Fruit fly (Drosophila melanogaster) whole organism, embryonic: ENCODE data around the gene Rab39.

Experiments
- Atf-2 ChIP-seq: fragments of 200-800 bp; sonication (Bioruptor generic); optimal IDR thresholded peaks from 2 replicates; lab custom pipeline; 2016; ENCODE audit warnings: missing biosample characterization, missing genetic modification characterization
- CG10431 ChIP-seq: fragments of 200-800 bp; sonication (Bioruptor generic); optimal IDR thresholded peaks from 3 replicates; lab custom pipeline; 2018; ENCODE audit warnings: missing biosample characterization, mild to moderate bottlenecking, missing genetic modification characterization
- CG11696 ChIP-seq: fragments of 200-800 bp; sonication (Bioruptor generic); IDR thresholded peaks from 2 replicates; pipeline ENCODE4 v1.3.6; 2022; ENCODE audit warnings: missing biosample characterization, missing genetic modification characterization
- CG12071 ChIP-seq: fragments of 200-800 bp; sonication (Bioruptor generic); optimal IDR thresholded peaks from 3 replicates; lab custom pipeline; 2018; ENCODE audit warnings: missing biosample characterization, mild to moderate bottlenecking, missing genetic modification characterization
- CG13424 ChIP-seq: fragments of 200-800 bp; sonication (Bioruptor generic); optimal IDR thresholded peaks from 2 replicates; lab custom pipeline; 2019; ENCODE audit warnings: missing biosample characterization, mild to moderate bottlenecking, missing genetic modification characterization, moderate library complexity
- CG13775 ChIP-seq: fragments of 200-800 bp; sonication (Bioruptor generic); optimal IDR thresholded peaks from 3 replicates; lab custom pipeline; 2017; ENCODE audit warnings: missing biosample characterization, mild to moderate bottlenecking, missing genetic modification characterization
- CG14441 ChIP-seq: fragments of 200-800 bp; sonication (Bioruptor generic); IDR thresholded peaks from 2 replicates; pipeline ENCODE4 v1.3.6; 2022; ENCODE audit warnings: missing biosample characterization, missing genetic modification characterization
- CG16815 ChIP-seq: fragments of 200-800 bp; sonication (Bioruptor generic); optimal IDR thresholded peaks from 3 replicates; lab custom pipeline; 2017; ENCODE audit warnings: missing biosample characterization, mild to moderate bottlenecking, missing genetic modification characterization
- CG17829 ChIP-seq: fragments of 200-800 bp; optimal IDR thresholded peaks from 2 replicates; lab custom pipeline; 2019; ENCODE audit warnings: missing biosample characterization, mild to moderate bottlenecking, missing genetic modification characterization, moderate library complexity
- CG1792 ChIP-seq: fragments of 200-800 bp; sonication (Bioruptor generic); optimal IDR thresholded peaks from 2 replicates; lab custom pipeline; 2016; ENCODE audit warnings: missing biosample characterization, missing genetic modification characterization
- CG1832 ChIP-seq: fragments of 200-800 bp; sonication (Bioruptor generic); optimal IDR thresholded peaks from 2 replicates; lab custom pipeline; 2017; ENCODE audit warnings: missing biosample characterization, mild to moderate bottlenecking, missing genetic modification characterization, inconsistent platforms
- CG31441 ChIP-seq: fragments of 200-800 bp; sonication (Bioruptor generic); IDR thresholded peaks from 2 replicates; pipeline ENCODE4 v1.3.6; 2022; ENCODE audit warnings: missing biosample characterization, missing genetic modification characterization
- CG32532 ChIP-seq: fragments of 200-800 bp; sonication (Bioruptor generic); IDR thresholded peaks from 2 replicates; pipeline ENCODE4 v1.3.6; 2022; ENCODE audit warnings: missing biosample characterization, missing genetic modification characterization
- CG32772 ChIP-seq: fragments of 200-800 bp; sonication (Bioruptor generic); IDR thresholded peaks from 2 replicates; pipeline ENCODE4 v1.3.6; 2022; ENCODE audit warnings: missing biosample characterization, missing genetic modification characterization
- CG33557 ChIP-seq: fragments of 200-800 bp; sonication (Bioruptor generic); optimal IDR thresholded peaks from 2 replicates; lab custom pipeline; 2019; ENCODE audit warnings: missing biosample characterization, mild to moderate bottlenecking, missing genetic modification characterization, moderate library complexity
- CG34422 ChIP-seq: fragments of 200-800 bp; sonication (Bioruptor generic); IDR thresholded peaks from 3 replicates; pipeline ENCODE4 v1.3.6; 2022; ENCODE audit warnings: missing biosample characterization, missing genetic modification characterization
- CG4360 ChIP-seq: fragments of 200-800 bp; sonication (Bioruptor generic); IDR thresholded peaks from 2 replicates; pipeline ENCODE4 v1.3.6; 2022; ENCODE audit warnings: missing biosample characterization, missing genetic modification characterization
- CG4707 ChIP-seq: fragments of 200-800 bp; sonication (Bioruptor generic); optimal IDR thresholded peaks from 2 replicates; lab custom pipeline; 2018; ENCODE audit warnings: missing biosample characterization, mild to moderate bottlenecking, missing genetic modification characterization, moderate library complexity
- CG5180 ChIP-seq: fragments of 200-800 bp; sonication (Bioruptor generic); optimal IDR thresholded peaks from 3 replicates; lab custom pipeline; 2017; ENCODE audit warnings: missing biosample characterization, missing genetic modification characterization, mild to moderate bottlenecking, moderate library complexity, missing genetic modification reagents
- CG5953 ChIP-seq: fragments of 200-800 bp; sonication (Bioruptor generic); IDR thresholded peaks from 2 replicates; pipeline ENCODE4 v1.3.6; 2022; ENCODE audit warnings: missing biosample characterization, missing genetic modification characterization
- CG6175 ChIP-seq: fragments of 200-800 bp; sonication (Bioruptor generic); IDR thresholded peaks from 3 replicates; pipeline ENCODE4 v1.3.6; 2022; ENCODE audit warnings: missing biosample characterization, missing genetic modification characterization
- CG6254 ChIP-seq: fragments of 200-800 bp; sonication (Bioruptor generic); optimal IDR thresholded peaks from 3 replicates; lab custom pipeline; 2017; ENCODE audit warnings: mild to moderate bottlenecking, missing biosample characterization, missing genetic modification reagents, missing genetic modification characterization
- CG6765 ChIP-seq: fragments of 200-800 bp; sonication (Bioruptor generic); optimal IDR thresholded peaks from 3 replicates; lab custom pipeline; 2017; ENCODE audit warnings: missing biosample characterization, mild to moderate bottlenecking, missing genetic modification characterization
- ERR ChIP-seq: fragments of 200-800 bp; sonication (Bioruptor generic); optimal IDR thresholded peaks from 2 replicates; lab custom pipeline; 2016; ENCODE audit warnings: missing biosample characterization, missing genetic modification characterization
- Fer3 ChIP-seq: fragments of 200-800 bp; sonication (Bioruptor generic); optimal IDR thresholded peaks from 2 replicates; lab custom pipeline; 2018; ENCODE audit warnings: missing biosample characterization, mild to moderate bottlenecking, missing genetic modification characterization, moderate library complexity
- HmgD ChIP-seq: fragments of 200-800 bp; sonication (Bioruptor generic); optimal IDR thresholded peaks from 3 replicates; lab custom pipeline; 2016; ENCODE audit warnings: missing biosample characterization, missing genetic modification characterization
- Hr3 ChIP-seq: fragments of 200-800 bp; sonication (Bioruptor generic); optimal IDR thresholded peaks from 3 replicates; lab custom pipeline; 2016; ENCODE audit warnings: missing biosample characterization, missing genetic modification characterization
- NFAT ChIP-seq: fragments of 200-800 bp; sonication (Bioruptor generic); IDR thresholded peaks from 2 replicates; pipeline ENCODE4 v1.3.6; 2022; ENCODE audit warnings: missing biosample characterization, missing genetic modification characterization
- Opbp ChIP-seq: fragments of 200-800 bp; sonication (Bioruptor generic); IDR thresholded peaks from 3 replicates; pipeline ENCODE4 v1.3.6; 2022; ENCODE audit warnings: missing biosample characterization, missing genetic modification characterization; ENCODE audit not compliant: partially characterized antibody
- Poxn ChIP-seq: fragments of 200-800 bp; sonication (Bioruptor generic); IDR thresholded peaks from 2 replicates; pipeline ENCODE4 v1.3.6; 2022; ENCODE audit warnings: missing biosample characterization, missing genetic modification characterization
- Rx ChIP-seq: fragments of 200-800 bp; sonication (Bioruptor generic); IDR thresholded peaks from 2 replicates; pipeline ENCODE4 v1.3.6; 2022; ENCODE audit warnings: missing biosample characterization, missing genetic modification characterization
- Sin3A ChIP-seq: fragments of >200 bp; optimal IDR thresholded peaks from 2 replicates; lab custom pipeline; 2018
- TFAM ChIP-seq: fragments of 200-800 bp; sonication (Bioruptor generic); optimal IDR thresholded peaks from 2 replicates; lab custom pipeline; 2017; ENCODE audit warnings: missing biosample characterization, missing genetic modification characterization, inconsistent platforms
- al ChIP-seq: fragments of 200-800 bp; sonication (Bioruptor generic); IDR thresholded peaks from 2 replicates; pipeline ENCODE4 v1.3.6; 2022; ENCODE audit warnings: missing biosample characterization, missing genetic modification characterization
- ap ChIP-seq: fragments of 200-800 bp; sonication (Bioruptor generic); IDR thresholded peaks from 2 replicates; pipeline ENCODE4 v1.3.6; 2022; ENCODE audit warnings: missing biosample characterization, missing genetic modification characterization
- btn ChIP-seq: fragments of 200-800 bp; sonication (Bioruptor generic); optimal IDR thresholded peaks from 2 replicates; lab custom pipeline; 2016; ENCODE audit warnings: missing biosample characterization, missing genetic modification characterization
- cg ChIP-seq: fragments of 200-800 bp; sonication (Bioruptor generic); optimal IDR thresholded peaks from 3 replicates; lab custom pipeline; 2019; ENCODE audit warnings: missing biosample characterization, mild to moderate bottlenecking, missing genetic modification characterization, moderate library complexity
- ewg ChIP-seq: fragments of 200-800 bp; sonication (Bioruptor generic); optimal IDR thresholded peaks from 3 replicates; lab custom pipeline; 2017; ENCODE audit warnings: mild to moderate bottlenecking, missing biosample characterization, missing genetic modification reagents, missing genetic modification characterization
- gfzf ChIP-seq: fragments of 200-800 bp; sonication (Bioruptor generic); optimal IDR thresholded peaks from 2 replicates; lab custom pipeline; 2016; ENCODE audit warnings: missing biosample characterization, mild to moderate bottlenecking, missing genetic modification characterization, moderate library complexity
- gt ChIP-seq: fragments of 200-800 bp; sonication (Bioruptor generic); IDR thresholded peaks from 2 replicates; pipeline ENCODE4 v1.3.6; 2022; ENCODE audit warnings: missing biosample characterization, missing genetic modification characterization
- ken ChIP-seq: fragments of 200-800 bp; sonication (Bioruptor generic); IDR thresholded peaks from 3 replicates; pipeline ENCODE4 v1.3.6; 2022; ENCODE audit warnings: missing biosample characterization, missing genetic modification characterization
- sim ChIP-seq: fragments of 200-800 bp; sonication (Bioruptor generic); IDR thresholded peaks from 2 replicates; pipeline ENCODE4 v1.3.6; 2022; ENCODE audit warnings: missing biosample characterization, missing genetic modification characterization
- slbo ChIP-seq: fragments of 200-800 bp; sonication (Bioruptor generic); IDR thresholded peaks from 2 replicates; pipeline ENCODE4 v1.3.6; 2022; ENCODE audit warnings: missing biosample characterization, missing genetic modification characterization
- sob ChIP-seq: fragments of 200-800 bp; sonication (Bioruptor generic); IDR thresholded peaks from 2 replicates; pipeline ENCODE4 v1.3.6; 2022; ENCODE audit warnings: missing biosample characterization, missing genetic modification characterization
- sqz ChIP-seq: fragments of 200-800 bp; sonication (Bioruptor generic); optimal IDR thresholded peaks from 3 replicates; lab custom pipeline; 2018; ENCODE audit warnings: missing biosample characterization, mild to moderate bottlenecking, missing genetic modification characterization
- stwl ChIP-seq: fragments of 200-800 bp; sonication (Bioruptor generic); optimal IDR thresholded peaks from 3 replicates; lab custom pipeline; 2018; ENCODE audit warnings: missing biosample characterization, mild to moderate bottlenecking, missing genetic modification characterization, moderate library complexity
- tap ChIP-seq: fragments of 200-800 bp; optimal IDR thresholded peaks from 3 replicates; lab custom pipeline; 2019; ENCODE audit warnings: missing biosample characterization, mild to moderate bottlenecking, missing genetic modification characterization, moderate library complexity
- tna ChIP-seq: fragments of 200-800 bp; sonication (Bioruptor generic); IDR thresholded peaks from 2 replicates; pipeline ENCODE4 v1.3.6; 2022; ENCODE audit warnings: missing biosample characterization, missing genetic modification characterization; ENCODE audit not compliant: partially characterized antibody
- twi ChIP-seq: fragments of 200-800 bp; optimal IDR thresholded peaks from 2 replicates; lab custom pipeline; 2019; ENCODE audit warnings: missing biosample characterization, mild to moderate bottlenecking, missing genetic modification characterization, moderate library complexity
- unc-4 ChIP-seq: fragments of 200-800 bp; sonication (Bioruptor generic); IDR thresholded peaks from 2 replicates; pipeline ENCODE4 v1.3.6; 2022; ENCODE audit warnings: missing biosample characterization, missing genetic modification characterization; ENCODE audit not compliant: partially characterized antibody
- vnd ChIP-seq: fragments of 200-800 bp; sonication (Bioruptor generic); IDR thresholded peaks from 3 replicates; pipeline ENCODE4 v1.3.6; 2022; ENCODE audit warnings: missing biosample characterization, missing genetic modification characterization; ENCODE audit not compliant: partially characterized antibody

The Rab39 gene

dm6 chrX:7702160-7702907 is 32.4 kb upstream of the Rab39 start:
- TF ChIP-seq CG31441, result no peak
- TF ChIP-seq ap (GFP tag; lab: Robert Waterston, UW), result no peak
- TF ChIP-seq CG6175 (GFP tag; lab: Robert Waterston, UW), result no peak
- TF ChIP-seq CG5180 (GFP tag; lab: Kevin White, UChicago), result no peak
- no peak for TF ChIP-seq CG34422
- TF ChIP-seq CG13424 (tag; lab: Kevin White, UChicago), result no peak
- TF ChIP-seq ewg, result no peak
- TF ChIP-seq al (GFP tag; lab: Robert Waterston, UW), result 0 out of 2 replicates have a peak, but pooled peaks have one; percentile 15
- TF ChIP-seq Fer3 (tag; lab: Kevin White, UChicago), result no peak
- no peak for TF ChIP-seq ken (GFP tag; lab: Robert Waterston, UW)
- TF ChIP-seq CG5953 (GFP tag; lab: Robert Waterston, UW), result no peak
- no peak for TF ChIP-seq CG1792 (GFP tag; lab: Kevin White, UChicago)
- no peak for TF ChIP-seq CG12071 (GFP tag; lab: Kevin White, UChicago)
- no peak for TF ChIP-seq stwl (tag; lab: Kevin White, UChicago)
- no peak for TF ChIP-seq vnd
- no peak for TF ChIP-seq CG10431 (GFP tag; lab: Kevin White, UChicago)
- no peak for TF ChIP-seq gfzf (GFP tag; lab: Kevin White, UChicago)
- TF ChIP-seq CG6765 (GFP tag; lab: Kevin White, UChicago), result no peak
- no peak for TF ChIP-seq sqz (GFP tag; lab: Kevin White, UChicago)
- no peak for TF ChIP-seq tap (tag; lab: Kevin White, UChicago)
- TF ChIP-seq CG32532 (GFP tag; lab: Robert Waterston, UW), result peak; percentile 65; the same call in 1 of the 2 replicates
- no peak for TF ChIP-seq ERR
- TF ChIP-seq NFAT, result peak; percentile 9; the same call in 1 of the 2 replicates
- TF ChIP-seq TFAM (GFP tag; lab: Kevin White, UChicago), result no peak
- no peak for TF ChIP-seq sim (GFP tag; lab: Robert Waterston, UW)
- TF ChIP-seq HmgD (GFP tag; lab: Kevin White, UChicago), result no peak
- no peak for TF ChIP-seq btn (GFP tag; lab: Kevin White, UChicago)
- TF ChIP-seq slbo, result 0 out of 2 replicates have a peak, but pooled peaks have one; percentile 13
- TF ChIP-seq twi (tag; lab: Kevin White, UChicago), result no peak
- peak; percentile 56 for TF ChIP-seq cg (GFP tag; lab: Kevin White, UChicago)
- TF ChIP-seq Hr3, result no peak
- TF ChIP-seq CG13775, result no peak
- TF ChIP-seq CG1832, result peak; percentile 88
- no peak for TF ChIP-seq Sin3A
- peak; percentile 97 for TF ChIP-seq CG4360 (GFP tag; lab: Robert Waterston, UW)
- TF ChIP-seq CG14441, result no peak
- TF ChIP-seq CG33557, result no peak
- TF ChIP-seq CG11696 (GFP tag; lab: Robert Waterston, UW), result no peak
- no peak for TF ChIP-seq Opbp (GFP tag; lab: Robert Waterston, UW)
- TF ChIP-seq tna, result no peak
- TF ChIP-seq CG17829 (tag; lab: Kevin White, UChicago), result no peak
- TF ChIP-seq CG6254, result no peak
- TF ChIP-seq CG16815 (GFP tag; lab: Kevin White, UChicago), result no peak
- no peak for TF ChIP-seq Atf-2 (GFP tag; lab: Kevin White, UChicago)
- TF ChIP-seq sob (GFP tag; lab: Robert Waterston, UW), result no peak
- no peak for TF ChIP-seq Poxn (GFP tag; lab: Robert Waterston, UW)
- TF ChIP-seq CG32772 (GFP tag; lab: Robert Waterston, UW), result no peak
- TF ChIP-seq gt, result no peak
- no peak for TF ChIP-seq CG4707 (GFP tag; lab: Kevin White, UChicago)
- TF ChIP-seq unc-4 (GFP tag; lab: Robert Waterston, UW), result no peak
- no peak for TF ChIP-seq Rx (GFP tag; lab: Robert Waterston, UW)
